Fruit fly (Drosophila melanogaster) whole organism, embryonic: Measurements from ENCODE around the gene rin.
A peak's percentile ranks its signal among the peaks of the same experiment; 100 is the strongest.

Experiments
- CG11247 ChIP-seq: fragments of 200-800 bp; sonication (Bioruptor generic); IDR thresholded peaks from 2 replicates; pipeline ENCODE4 v1.3.6; 2022; ENCODE audit warnings: missing biosample characterization, missing genetic modification characterization
- CG11560 ChIP-seq: fragments of 200-800 bp; sonication (Bioruptor generic); IDR thresholded peaks from 3 replicates; pipeline ENCODE4 v1.3.6; 2022; ENCODE audit warnings: missing biosample characterization, missing genetic modification characterization
- CG11696 ChIP-seq: fragments of 200-800 bp; sonication (Bioruptor generic); IDR thresholded peaks from 2 replicates; pipeline ENCODE4 v1.3.6; 2022; ENCODE audit warnings: missing biosample characterization, missing genetic modification characterization
- CG1603 ChIP-seq: fragments of 200-800 bp; sonication (Bioruptor generic); optimal IDR thresholded peaks from 2 replicates; lab custom pipeline; 2019; ENCODE audit warnings: missing biosample characterization, mild to moderate bottlenecking, missing genetic modification characterization, moderate library complexity
- CG17186 ChIP-seq: fragments of 200-800 bp; sonication (Bioruptor generic); optimal IDR thresholded peaks from 3 replicates; lab custom pipeline; 2017; ENCODE audit warnings: missing biosample characterization, missing genetic modification reagents, missing genetic modification characterization
- CG2202 ChIP-seq: fragments of 200-800 bp; sonication (Bioruptor generic); optimal IDR thresholded peaks from 2 replicates; lab custom pipeline; 2018; ENCODE audit warnings: missing biosample characterization, mild to moderate bottlenecking, missing genetic modification characterization
- CG2678 ChIP-seq: fragments of 200-800 bp; sonication (Bioruptor generic); optimal IDR thresholded peaks from 3 replicates; lab custom pipeline; 2019; ENCODE audit warnings: missing biosample characterization, mild to moderate bottlenecking, missing genetic modification characterization, moderate library complexity
- CG2875 ChIP-seq: fragments of 200-800 bp; sonication (Bioruptor generic); optimal IDR thresholded peaks from 2 replicates; lab custom pipeline; 2017; ENCODE audit warnings: missing biosample characterization, mild to moderate bottlenecking, missing genetic modification characterization, missing genetic modification reagents
- CG31224 ChIP-seq: fragments of 200-800 bp; sonication (Bioruptor generic); IDR thresholded peaks from 2 replicates; pipeline ENCODE4 v1.3.6; 2022; ENCODE audit warnings: missing biosample characterization, missing genetic modification characterization
- CG5953 ChIP-seq: fragments of 200-800 bp; sonication (Bioruptor generic); IDR thresholded peaks from 2 replicates; pipeline ENCODE4 v1.3.6; 2022; ENCODE audit warnings: missing biosample characterization, missing genetic modification characterization
- CG6175 ChIP-seq: fragments of 200-800 bp; sonication (Bioruptor generic); IDR thresholded peaks from 3 replicates; pipeline ENCODE4 v1.3.6; 2022; ENCODE audit warnings: missing biosample characterization, missing genetic modification characterization
- CG9609 ChIP-seq: fragments of 200-800 bp; sonication (Bioruptor generic); optimal IDR thresholded peaks from 3 replicates; lab custom pipeline; 2016; ENCODE audit warnings: missing biosample characterization, missing genetic modification characterization
- Camta ChIP-seq: fragments of 200-800 bp; sonication (Bioruptor generic); optimal IDR thresholded peaks from 2 replicates; lab custom pipeline; 2016; ENCODE audit warnings: missing biosample characterization, missing genetic modification characterization
- Chrac-16 ChIP-seq: fragments of 200-800 bp; sonication (Bioruptor generic); optimal IDR thresholded peaks from 3 replicates; lab custom pipeline; 2016; ENCODE audit warnings: missing biosample characterization, missing genetic modification characterization
- CkIIα-i1 ChIP-seq: fragments of 200-800 bp; sonication (Bioruptor generic); IDR thresholded peaks from 2 replicates; pipeline ENCODE4 v1.3.6; 2022; ENCODE audit warnings: missing biosample characterization, missing genetic modification characterization
- Fer2 ChIP-seq: fragments of 200-800 bp; sonication (Bioruptor generic); optimal IDR thresholded peaks from 2 replicates; lab custom pipeline; 2018; ENCODE audit warnings: missing biosample characterization, mild to moderate bottlenecking, missing genetic modification characterization, moderate library complexity
- H2.0 ChIP-seq: fragments of 200-800 bp; sonication (Bioruptor generic); IDR thresholded peaks from 2 replicates; pipeline ENCODE4 v1.3.6; 2022; ENCODE audit warnings: missing biosample characterization, missing genetic modification characterization
- Hr39 ChIP-seq: fragments of >200 bp; optimal IDR thresholded peaks from 2 replicates; lab custom pipeline; 2017
- MTF-1 ChIP-seq: fragments of 200-800 bp; sonication (Bioruptor generic); optimal IDR thresholded peaks from 2 replicates; lab custom pipeline; 2018; ENCODE audit warnings: missing biosample characterization, mild to moderate bottlenecking, missing genetic modification characterization, borderline replicate concordance
- Mad ChIP-seq: fragments of 200-800 bp; sonication (Bioruptor generic); optimal IDR thresholded peaks from 2 replicates; lab custom pipeline; 2016; ENCODE audit warnings: missing biosample characterization, missing genetic modification characterization
- Nf-YC ChIP-seq: fragments of 200-800 bp; optimal IDR thresholded peaks from 3 replicates; lab custom pipeline; 2019; ENCODE audit warnings: missing biosample characterization, mild to moderate bottlenecking, missing genetic modification characterization, moderate library complexity
- Oaz ChIP-seq: fragments of 200-800 bp; sonication (Bioruptor generic); IDR thresholded peaks from 2 replicates; pipeline ENCODE4 v1.3.6; 2022; ENCODE audit warnings: missing biosample characterization, missing genetic modification characterization
- Scr ChIP-seq: fragments of 200-800 bp; sonication (Bioruptor generic); IDR thresholded peaks from 2 replicates; pipeline ENCODE4 v1.3.6; 2022; ENCODE audit warnings: missing biosample characterization, missing genetic modification characterization; ENCODE audit not compliant: partially characterized antibody
- Stat92E ChIP-seq, 3 experiments: fragments of >200 bp in 2 of 3; fragments of 200-800 bp in 1 of 3; sonication (Bioruptor generic) in 1 of 3; optimal IDR thresholded peaks; 2 replicates each; lab custom pipeline; 2017 to 2019; ENCODE audit warnings: missing biosample characterization in 3 of 3, missing genetic modification characterization in 3 of 3, mild to moderate bottlenecking in 1 of 3, moderate library complexity in 1 of 3
- TFAM ChIP-seq: fragments of 200-800 bp; sonication (Bioruptor generic); optimal IDR thresholded peaks from 2 replicates; lab custom pipeline; 2017; ENCODE audit warnings: missing biosample characterization, missing genetic modification characterization, inconsistent platforms
- Xbp1 ChIP-seq: fragments of 200-800 bp; sonication (Bioruptor generic); optimal IDR thresholded peaks from 3 replicates; lab custom pipeline; 2016; ENCODE audit warnings: missing biosample characterization, mild to moderate bottlenecking, missing genetic modification characterization
- Xrp1 ChIP-seq: fragments of 200-800 bp; sonication (Bioruptor generic); IDR thresholded peaks from 2 replicates; pipeline ENCODE4 v1.3.6; 2022; ENCODE audit warnings: missing biosample characterization, missing genetic modification characterization
- ap ChIP-seq: fragments of 200-800 bp; sonication (Bioruptor generic); IDR thresholded peaks from 2 replicates; pipeline ENCODE4 v1.3.6; 2022; ENCODE audit warnings: missing biosample characterization, missing genetic modification characterization
- croc ChIP-seq: fragments of 200-800 bp; sonication (Bioruptor generic); conservative IDR thresholded peaks from 3 replicates; pipeline ENCODE4 v1.3.6; 2022; ENCODE audit warnings: missing biosample characterization, missing genetic modification characterization
- exex ChIP-seq: fragments of 200-800 bp; sonication (Bioruptor generic); optimal IDR thresholded peaks from 4 replicates; lab custom pipeline; 2018; ENCODE audit warnings: missing biosample characterization, mild to moderate bottlenecking, missing genetic modification characterization, moderate library complexity
- gro ChIP-seq: fragments of 200-800 bp; sonication (Bioruptor generic); optimal IDR thresholded peaks from 2 replicates; lab custom pipeline; 2016; ENCODE audit warnings: missing biosample characterization, missing genetic modification characterization
- gt ChIP-seq: fragments of 200-800 bp; sonication (Bioruptor generic); IDR thresholded peaks from 2 replicates; pipeline ENCODE4 v1.3.6; 2022; ENCODE audit warnings: missing biosample characterization, missing genetic modification characterization
- ham ChIP-seq: fragments of 200-800 bp; sonication (Bioruptor generic); IDR thresholded peaks from 2 replicates; pipeline ENCODE4 v1.3.6; 2022; ENCODE audit warnings: missing biosample characterization, missing genetic modification characterization
- hb ChIP-seq: fragments of 200-800 bp; sonication (Bioruptor generic); IDR thresholded peaks from 3 replicates; pipeline ENCODE4 v1.3.6; 2022; ENCODE audit warnings: missing biosample characterization, missing genetic modification characterization; ENCODE audit not compliant: partially characterized antibody
- hkb ChIP-seq, 2 experiments: fragments of 200-800 bp in 1 of 2; fragments of >200 bp in 1 of 2; sonication (Bioruptor generic) in 1 of 2; IDR thresholded peaks in 1 of 2; optimal IDR thresholded peaks in 1 of 2; 2 replicates each; pipeline versions ENCODE4 v1.3.6 to Lab custom; 2017 to 2022; ENCODE audit warnings: missing biosample characterization in 1 of 2, missing genetic modification characterization in 1 of 2
- kay ChIP-seq: fragments of 200-800 bp; sonication (Bioruptor generic); optimal IDR thresholded peaks from 2 replicates; lab custom pipeline; 2016; ENCODE audit warnings: missing biosample characterization, missing genetic modification characterization
- nerfin-2 ChIP-seq: fragments of 200-800 bp; sonication (Bioruptor generic); IDR thresholded peaks from 2 replicates; pipeline ENCODE4 v1.3.6; 2022; ENCODE audit warnings: missing biosample characterization, missing genetic modification characterization; ENCODE audit not compliant: partially characterized antibody
- oc ChIP-seq: fragments of 200-800 bp; sonication (Bioruptor generic); optimal IDR thresholded peaks from 2 replicates; lab custom pipeline; 2018; ENCODE audit warnings: missing biosample characterization, mild to moderate bottlenecking, missing genetic modification characterization, moderate library complexity
- phol ChIP-seq: fragments of 200-800 bp; sonication (Bioruptor generic); optimal IDR thresholded peaks from 3 replicates; lab custom pipeline; 2018; ENCODE audit warnings: missing biosample characterization, mild to moderate bottlenecking, missing genetic modification characterization, moderate library complexity
- pnt ChIP-seq: fragments of 200-800 bp; sonication (Bioruptor generic); optimal IDR thresholded peaks from 3 replicates; lab custom pipeline; 2016; ENCODE audit warnings: missing biosample characterization, missing genetic modification characterization
- pros ChIP-seq: fragments of 200-800 bp; sonication (Bioruptor generic); optimal IDR thresholded peaks from 3 replicates; lab custom pipeline; 2019; ENCODE audit warnings: missing biosample characterization, mild to moderate bottlenecking, missing genetic modification characterization, moderate library complexity
- psq ChIP-seq: fragments of 200-800 bp; sonication (Bioruptor generic); optimal IDR thresholded peaks from 2 replicates; lab custom pipeline; 2017; ENCODE audit warnings: missing biosample characterization, missing genetic modification characterization
- sc ChIP-seq, 3 experiments: fragments of >200 bp in 2 of 3; fragments of 200-800 bp in 1 of 3; sonication (Bioruptor generic) in 1 of 3; optimal IDR thresholded peaks; 2 replicates in 2 of 3; 3 replicates in 1 of 3; lab custom pipeline; 2017; ENCODE audit warnings: mild to moderate bottlenecking in 1 of 3, missing biosample characterization in 1 of 3, missing genetic modification characterization in 1 of 3, missing genetic modification reagents in 1 of 3
- sens-2 ChIP-seq: fragments of 200-800 bp; sonication (Bioruptor generic); IDR thresholded peaks from 2 replicates; pipeline ENCODE4 v1.3.6; 2022; ENCODE audit warnings: missing biosample characterization, missing genetic modification characterization
- sna ChIP-seq: fragments of 200-800 bp; sonication (Bioruptor generic); IDR thresholded peaks from 2 replicates; pipeline ENCODE4 v1.3.6; 2022; ENCODE audit warnings: missing biosample characterization, missing genetic modification characterization; ENCODE audit not compliant: partially characterized antibody
- tin ChIP-seq: fragments of 200-800 bp; sonication (Bioruptor generic); optimal IDR thresholded peaks from 3 replicates; lab custom pipeline; 2016; ENCODE audit warnings: missing biosample characterization, missing genetic modification characterization
- trh ChIP-seq: fragments of 200-800 bp; sonication (Bioruptor generic); optimal IDR thresholded peaks from 2 replicates; lab custom pipeline; 2016; ENCODE audit warnings: missing biosample characterization, missing genetic modification characterization
- tup ChIP-seq: fragments of 200-800 bp; sonication (Bioruptor generic); optimal IDR thresholded peaks from 2 replicates; lab custom pipeline; 2016; ENCODE audit warnings: missing biosample characterization, mild to moderate bottlenecking, missing genetic modification characterization, moderate library complexity

rin gene

DNA sequence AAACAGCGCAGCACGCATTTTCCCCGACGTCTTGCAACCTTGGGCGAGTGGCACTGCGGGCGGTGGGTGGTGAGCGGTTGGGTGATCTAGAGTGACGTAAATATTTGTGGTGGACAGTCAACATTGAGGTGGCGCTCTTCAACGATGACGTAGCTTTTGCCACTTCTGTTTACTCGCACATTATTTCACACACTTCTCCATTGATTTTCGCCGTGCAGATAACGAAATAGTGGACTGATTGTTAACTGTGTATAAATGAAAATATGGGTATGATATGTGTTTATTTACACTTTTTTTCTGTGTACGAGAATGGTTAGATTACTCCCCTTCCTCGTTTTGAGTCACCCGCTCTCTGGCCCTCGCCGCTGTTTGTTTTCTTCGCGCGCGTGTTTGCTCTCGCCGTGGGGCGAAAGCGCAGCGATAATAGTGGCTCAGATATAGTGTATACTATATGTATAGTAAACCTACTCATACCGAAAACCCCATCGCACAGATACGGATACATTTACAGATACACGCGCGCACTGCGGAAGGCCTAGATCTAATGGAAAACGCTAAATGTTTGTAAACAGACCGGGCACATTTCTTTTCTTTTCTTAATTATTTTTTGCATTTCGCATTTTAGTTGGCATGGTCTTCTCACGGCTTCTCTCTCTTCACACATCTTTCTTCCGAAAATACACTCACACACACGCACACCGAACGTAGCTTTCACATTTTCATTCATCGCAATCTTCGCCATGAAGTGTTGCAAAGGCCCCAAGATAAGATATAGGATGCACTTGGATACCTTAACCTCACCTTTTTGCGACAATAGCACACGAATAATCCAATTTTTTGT lies 39.8 kb downstream of the rin start, which contains the start of gene omd (continued):
- TF ChIP-seq CG11247 (GFP tag; lab: Robert Waterston, UW), result peak; percentile 74
- TF ChIP-seq trh, result peak; percentile 71
- TF ChIP-seq Stat92E (GFP tag; optimal IDR thresholded peaks at IDR 0.05; lab: Kevin White, UChicago), result no peak
- TF ChIP-seq Mad (GFP tag; lab: Kevin White, UChicago), result peak; percentile 56
- TF ChIP-seq Nf-YC (tag; lab: Kevin White, UChicago), result no peak
- TF ChIP-seq CG31224, result peak; percentile 40; the same call in 1 of the 2 replicates
- peak; percentile 75 for TF ChIP-seq MTF-1
- TF ChIP-seq Fer2, result no peak
- no peak for TF ChIP-seq CG6175 (GFP tag; lab: Robert Waterston, UW)
- peak; percentile 69 for TF ChIP-seq CG17186 (GFP tag; lab: Kevin White, UChicago)
- TF ChIP-seq ap (GFP tag; lab: Robert Waterston, UW), result peak; percentile 61
- 0 out of 2 replicates have a peak, but pooled peaks have one; percentile 30 for TF ChIP-seq sens-2 (GFP tag; lab: Robert Waterston, UW)
- peak; percentile 68 for TF ChIP-seq Camta (GFP tag; lab: Kevin White, UChicago)
- TF ChIP-seq H2.0 (GFP tag; lab: Robert Waterston, UW), result 0 out of 2 replicates have a peak, but pooled peaks have one; percentile 28
- no peak for TF ChIP-seq CG11560 (tag; lab: Robert Waterston, UW)
- TF ChIP-seq gro (GFP tag; lab: Kevin White, UChicago), result no peak
- TF ChIP-seq exex (tag; lab: Kevin White, UChicago), result peak; percentile 80
- TF ChIP-seq Chrac-16 (GFP tag; lab: Kevin White, UChicago), result peak; percentile 23
- peak; percentile 49 for TF ChIP-seq Xbp1 (GFP tag; lab: Kevin White, UChicago)
- TF ChIP-seq oc (tag; lab: Kevin White, UChicago), result no peak
- peak; percentile 69 for TF ChIP-seq CG2202 (tag; lab: Kevin White, UChicago)
- no peak for TF ChIP-seq Oaz (GFP tag; lab: Robert Waterston, UW)
- peak; percentile 79 for TF ChIP-seq kay (GFP tag; lab: Kevin White, UChicago)
- peak; percentile 61 for TF ChIP-seq psq (GFP tag; lab: Kevin White, UChicago)
- peak; percentile 46; the same call in 1 of the 2 replicates for TF ChIP-seq CG5953 (GFP tag; lab: Robert Waterston, UW)
- TF ChIP-seq CG1603, result no peak
- no peak for TF ChIP-seq phol (tag; lab: Kevin White, UChicago)
- TF ChIP-seq ham (GFP tag; lab: Robert Waterston, UW), result no peak; the same call in 1 of the 2 replicates
- peak; percentile 6 for TF ChIP-seq tin
- TF ChIP-seq sc (optimal IDR thresholded peaks at IDR 0.05; lab: Kevin White, UChicago), result no peak
- TF ChIP-seq sc (GFP tag; optimal IDR thresholded peaks at IDR 0.05; lab: Kevin White, UChicago), result peak; percentile 43
- peak; percentile 63 for TF ChIP-seq CG2875 (GFP tag; lab: Kevin White, UChicago)
- peak; percentile 6 for TF ChIP-seq tup (GFP tag; lab: Kevin White, UChicago)
- TF ChIP-seq Hr39 (lab: Kevin White, UChicago), result no peak
- no peak for TF ChIP-seq Scr
- peak; percentile 8 for TF ChIP-seq TFAM
- no peak for TF ChIP-seq CG2678 (tag; lab: Kevin White, UChicago)
- TF ChIP-seq CG9609 (GFP tag; lab: Kevin White, UChicago), result peak; percentile 17
- TF ChIP-seq CG11696 (GFP tag; lab: Robert Waterston, UW), result no peak
- TF ChIP-seq croc (GFP tag; lab: Robert Waterston, UW), result peak; percentile 29; the same call in 2 of the 3 replicates
- no peak for TF ChIP-seq hkb (optimal IDR thresholded peaks at IDR 0.05; lab: Kevin White, UChicago)
- peak; percentile 77 for TF ChIP-seq hkb (GFP tag; IDR thresholded peaks at IDR 0.05; lab: Robert Waterston, UW)
- TF ChIP-seq Xrp1 (GFP tag; lab: Robert Waterston, UW), result peak; percentile 81
- no peak for TF ChIP-seq hb (GFP tag; lab: Robert Waterston, UW)
- TF ChIP-seq CkIIα-i1 (GFP tag; lab: Robert Waterston, UW), result no peak
- no peak for TF ChIP-seq pros
- TF ChIP-seq sna, result no peak
- peak; percentile 51 for TF ChIP-seq pnt
- TF ChIP-seq nerfin-2 (GFP tag; lab: Robert Waterston, UW), result no peak
- no peak for TF ChIP-seq gt
